Fruit fly (Drosophila melanogaster) whole organism, prepupa: Measurements from ENCODE around the gene CG11601.

Source experiments
- CG10631 ChIP-seq: fragments of 200-800 bp; sonication (Bioruptor generic); optimal IDR thresholded peaks from 2 replicates; lab custom pipeline; 2016; ENCODE audit warnings: missing biosample characterization, missing genetic modification characterization
- CG10669 ChIP-seq: fragments of 200-800 bp; sonication (Bioruptor generic); optimal IDR thresholded peaks from 3 replicates; lab custom pipeline; 2018; ENCODE audit warnings: missing biosample characterization, mild to moderate bottlenecking, missing genetic modification characterization, moderate library complexity
- Eip93F ChIP-seq: fragments of 200-800 bp; sonication (Bioruptor generic); optimal IDR thresholded peaks from 2 replicates; lab custom pipeline; 2016; ENCODE audit warnings: missing biosample characterization, mild to moderate bottlenecking, missing genetic modification characterization
- Gug ChIP-seq: fragments of 200-800 bp; sonication (Bioruptor generic); IDR thresholded peaks from 2 replicates; pipeline ENCODE4 v1.3.6; 2022; ENCODE audit warnings: missing biosample characterization, missing genetic modification characterization
- Hr39 ChIP-seq: fragments of 200-800 bp; sonication (Bioruptor generic); optimal IDR thresholded peaks from 2 replicates; lab custom pipeline; 2016; ENCODE audit warnings: missing biosample characterization, missing genetic modification characterization
- cyc ChIP-seq: fragments of 200-800 bp; sonication (Bioruptor generic); optimal IDR thresholded peaks from 3 replicates; lab custom pipeline; 2016; ENCODE audit warnings: missing biosample characterization, missing genetic modification characterization

- TF ChIP-seq Eip93F (GFP tag; lab: Kevin White, UChicago) (no peak), CG10669 (GFP tag; lab: Kevin White, UChicago) (no peak), CG10631 (GFP tag; lab: Kevin White, UChicago) (no peak), Hr39 (GFP tag; lab: Kevin White, UChicago) (no peak), Gug (GFP tag; lab: Robert Waterston, UW) (no peak), cyc (GFP tag; lab: Kevin White, UChicago) (no peak)
Measured at dm6 chr2L:292301-292700, 9.2 kb upstream of the CG11601 start, which contains the start of gene CG11562.
